Fruit fly (Drosophila melanogaster) whole organism, embryonic: ENCODE results near the gene janA.

Experiments used
- CG10209 ChIP-seq: fragments of 200-800 bp; sonication (Bioruptor generic); optimal IDR thresholded peaks from 3 replicates; lab custom pipeline; 2017; ENCODE audit warnings: missing biosample characterization, mild to moderate bottlenecking, missing genetic modification characterization, missing genetic modification reagents
- CG11504 ChIP-seq: fragments of 200-800 bp; sonication (Bioruptor generic); optimal IDR thresholded peaks from 3 replicates; lab custom pipeline; 2019; ENCODE audit warnings: missing biosample characterization, mild to moderate bottlenecking, missing genetic modification characterization, moderate library complexity
- CG12071 ChIP-seq: fragments of 200-800 bp; sonication (Bioruptor generic); optimal IDR thresholded peaks from 3 replicates; lab custom pipeline; 2018; ENCODE audit warnings: missing biosample characterization, mild to moderate bottlenecking, missing genetic modification characterization
- CG14710 ChIP-seq: fragments of 200-800 bp; sonication (Bioruptor generic); optimal IDR thresholded peaks from 3 replicates; lab custom pipeline; 2019; ENCODE audit warnings: missing biosample characterization, mild to moderate bottlenecking, missing genetic modification characterization, moderate library complexity
- CG14965 ChIP-seq: fragments of 200-800 bp; sonication (Bioruptor generic); optimal IDR thresholded peaks from 2 replicates; lab custom pipeline; 2016; ENCODE audit warnings: missing biosample characterization, missing genetic modification characterization, borderline replicate concordance
- CG15269 ChIP-seq: fragments of 200-800 bp; sonication (Bioruptor generic); optimal IDR thresholded peaks from 2 replicates; lab custom pipeline; 2018; ENCODE audit warnings: missing biosample characterization, mild to moderate bottlenecking, missing genetic modification characterization, moderate library complexity
- CG1602 ChIP-seq: fragments of 200-800 bp; sonication (Bioruptor generic); optimal IDR thresholded peaks from 3 replicates; lab custom pipeline; 2016; ENCODE audit warnings: missing biosample characterization, missing genetic modification characterization
- CG17328 ChIP-seq: fragments of 200-800 bp; sonication (Bioruptor generic); IDR thresholded peaks from 2 replicates; pipeline ENCODE4 v1.3.6; 2022; ENCODE audit warnings: missing biosample characterization, missing genetic modification characterization
- CG18011 ChIP-seq: fragments of 200-800 bp; sonication (Bioruptor generic); optimal IDR thresholded peaks from 2 replicates; lab custom pipeline; 2017; ENCODE audit warnings: missing biosample characterization, missing genetic modification characterization, mild to moderate bottlenecking, moderate library complexity, missing genotype
- CG18262 ChIP-seq: fragments of 200-800 bp; optimal IDR thresholded peaks from 3 replicates; lab custom pipeline; 2019; ENCODE audit warnings: missing biosample characterization, mild to moderate bottlenecking, missing genetic modification characterization, moderate library complexity
- CG31224 ChIP-seq: fragments of 200-800 bp; sonication (Bioruptor generic); IDR thresholded peaks from 2 replicates; pipeline ENCODE4 v1.3.6; 2022; ENCODE audit warnings: missing biosample characterization, missing genetic modification characterization
- CG32532 ChIP-seq: fragments of 200-800 bp; sonication (Bioruptor generic); IDR thresholded peaks from 2 replicates; pipeline ENCODE4 v1.3.6; 2022; ENCODE audit warnings: missing biosample characterization, missing genetic modification characterization
- CG34422 ChIP-seq: fragments of 200-800 bp; sonication (Bioruptor generic); IDR thresholded peaks from 3 replicates; pipeline ENCODE4 v1.3.6; 2022; ENCODE audit warnings: missing biosample characterization, missing genetic modification characterization
- CG42726 ChIP-seq: fragments of 200-800 bp; sonication (Bioruptor generic); IDR thresholded peaks from 2 replicates; pipeline ENCODE4 v1.3.6; 2022; ENCODE audit warnings: missing biosample characterization, missing genetic modification characterization; ENCODE audit not compliant: partially characterized antibody
- CG4282 ChIP-seq: fragments of 200-800 bp; sonication (Bioruptor generic); optimal IDR thresholded peaks from 2 replicates; lab custom pipeline; 2016; ENCODE audit warnings: missing biosample characterization, missing genetic modification characterization
- CG6813 ChIP-seq: fragments of 200-800 bp; sonication (Bioruptor generic); optimal IDR thresholded peaks from 2 replicates; lab custom pipeline; 2017; ENCODE audit warnings: missing biosample characterization, missing genetic modification characterization, mild to moderate bottlenecking, moderate library complexity, missing genetic modification reagents
- CG6854 ChIP-seq: fragments of 200-800 bp; sonication (Bioruptor generic); optimal IDR thresholded peaks from 3 replicates; lab custom pipeline; 2017; ENCODE audit warnings: missing biosample characterization, mild to moderate bottlenecking, missing genetic modification characterization
- CG7271 ChIP-seq: fragments of 200-800 bp; sonication (Bioruptor generic); optimal IDR thresholded peaks from 2 replicates; lab custom pipeline; 2018; ENCODE audit warnings: missing biosample characterization, mild to moderate bottlenecking, missing genetic modification characterization, moderate library complexity
- CG8924 ChIP-seq: fragments of 200-800 bp; optimal IDR thresholded peaks from 3 replicates; lab custom pipeline; 2019; ENCODE audit warnings: missing biosample characterization, mild to moderate bottlenecking, missing genetic modification characterization, moderate library complexity
- CG9727 ChIP-seq: fragments of 200-800 bp; sonication (Bioruptor generic); optimal IDR thresholded peaks from 3 replicates; lab custom pipeline; 2017; ENCODE audit warnings: missing biosample characterization, mild to moderate bottlenecking, missing genetic modification characterization
- Chrac-16 ChIP-seq: fragments of 200-800 bp; sonication (Bioruptor generic); optimal IDR thresholded peaks from 3 replicates; lab custom pipeline; 2016; ENCODE audit warnings: missing biosample characterization, missing genetic modification characterization
- D19A ChIP-seq: fragments of 200-800 bp; optimal IDR thresholded peaks from 3 replicates; lab custom pipeline; 2019; ENCODE audit warnings: missing biosample characterization, mild to moderate bottlenecking, missing genetic modification characterization, moderate library complexity
- Dek ChIP-seq: fragments of 200-800 bp; sonication (Bioruptor generic); optimal IDR thresholded peaks from 3 replicates; lab custom pipeline; 2019; ENCODE audit warnings: missing biosample characterization, mild to moderate bottlenecking, missing genetic modification characterization, moderate library complexity
- Dip2 ChIP-seq: fragments of 200-800 bp; sonication (Bioruptor generic); IDR thresholded peaks from 2 replicates; pipeline ENCODE4 v1.3.6; 2022; ENCODE audit warnings: missing biosample characterization, missing genetic modification characterization
- Eip74EF ChIP-seq, 2 experiments: fragments of 200-800 bp in 1 of 2; fragments of >200 bp in 1 of 2; sonication (Bioruptor generic) in 1 of 2; optimal IDR thresholded peaks; 2 replicates each; lab custom pipeline; 2017 to 2019; ENCODE audit warnings: missing biosample characterization in 2 of 2, missing genetic modification characterization in 2 of 2, mild to moderate bottlenecking in 1 of 2, moderate library complexity in 1 of 2
- Fer1 ChIP-seq: fragments of 200-800 bp; sonication (Bioruptor generic); optimal IDR thresholded peaks from 2 replicates; lab custom pipeline; 2017; ENCODE audit warnings: missing biosample characterization, mild to moderate bottlenecking, missing genetic modification characterization
- Hr39 ChIP-seq: fragments of >200 bp; optimal IDR thresholded peaks from 2 replicates; lab custom pipeline; 2017
- NC2α ChIP-seq: fragments of 200-800 bp; sonication (Bioruptor generic); optimal IDR thresholded peaks from 2 replicates; lab custom pipeline; 2016; ENCODE audit warnings: missing biosample characterization, missing genetic modification characterization
- NfI ChIP-seq: fragments of 200-800 bp; sonication (Bioruptor generic); optimal IDR thresholded peaks from 3 replicates; lab custom pipeline; 2018; ENCODE audit warnings: missing biosample characterization, mild to moderate bottlenecking, missing genetic modification characterization, moderate library complexity
- Optix ChIP-seq: fragments of 200-800 bp; sonication (Bioruptor generic); IDR thresholded peaks from 3 replicates; pipeline ENCODE4 v1.3.6; 2022; ENCODE audit warnings: missing biosample characterization, missing genetic modification characterization
- Pdp1 ChIP-seq, 2 experiments: fragments of 200-800 bp; sonication (Bioruptor generic); optimal IDR thresholded peaks; 3 replicates each; lab custom pipeline; 2016; ENCODE audit warnings: missing biosample characterization in 2 of 2, missing genetic modification characterization in 2 of 2, mild to moderate bottlenecking in 1 of 2, moderate library complexity in 1 of 2
- Ptx1 ChIP-seq: fragments of 200-800 bp; sonication (Bioruptor generic); IDR thresholded peaks from 2 replicates; pipeline ENCODE4 v1.3.6; 2022; ENCODE audit warnings: missing biosample characterization, missing genetic modification characterization
- Ravus ChIP-seq: fragments of 200-800 bp; sonication (Bioruptor generic); IDR thresholded peaks from 2 replicates; pipeline ENCODE4 v1.3.6; 2022; ENCODE audit warnings: missing biosample characterization, missing genetic modification characterization
- ab ChIP-seq: fragments of 200-800 bp; sonication (Bioruptor generic); optimal IDR thresholded peaks from 2 replicates; lab custom pipeline; 2016; ENCODE audit warnings: missing biosample characterization, missing genetic modification characterization
- abd-A ChIP-seq: fragments of 200-800 bp; sonication (Bioruptor generic); optimal IDR thresholded peaks from 3 replicates; lab custom pipeline; 2019; ENCODE audit warnings: missing biosample characterization, mild to moderate bottlenecking, missing genetic modification characterization, moderate library complexity
- aop ChIP-seq: fragments of 200-800 bp; sonication (Bioruptor generic); IDR thresholded peaks from 2 replicates; pipeline ENCODE4 v1.3.6; 2022; ENCODE audit warnings: missing biosample characterization, missing genetic modification characterization
- ato ChIP-seq: fragments of 200-800 bp; sonication (Bioruptor generic); IDR thresholded peaks from 2 replicates; pipeline ENCODE4 v1.3.6; 2022; ENCODE audit warnings: missing biosample characterization, missing genetic modification characterization; ENCODE audit not compliant: partially characterized antibody
- bbx ChIP-seq: fragments of 200-800 bp; sonication (Bioruptor generic); IDR thresholded peaks from 2 replicates; pipeline ENCODE4 v1.3.6; 2022; ENCODE audit warnings: missing biosample characterization, missing genetic modification characterization; ENCODE audit not compliant: partially characterized antibody
- bcd ChIP-seq: fragments of 200-800 bp; sonication (Bioruptor generic); optimal IDR thresholded peaks from 2 replicates; lab custom pipeline; 2017; ENCODE audit warnings: missing biosample characterization, mild to moderate bottlenecking, missing genetic modification characterization
- cato ChIP-seq: fragments of 200-800 bp; sonication (Bioruptor generic); optimal IDR thresholded peaks from 2 replicates; lab custom pipeline; 2016; ENCODE audit warnings: missing biosample characterization, missing genetic modification characterization, borderline replicate concordance
- da ChIP-seq: fragments of 200-800 bp; sonication (Bioruptor generic); optimal IDR thresholded peaks from 2 replicates; lab custom pipeline; 2016; ENCODE audit warnings: missing biosample characterization, missing genetic modification characterization
- gcm2 ChIP-seq: fragments of 200-800 bp; sonication (Bioruptor generic); optimal IDR thresholded peaks from 2 replicates; lab custom pipeline; 2016; ENCODE audit warnings: missing biosample characterization, missing genetic modification characterization
- ind ChIP-seq: fragments of 200-800 bp; sonication (Bioruptor generic); optimal IDR thresholded peaks from 3 replicates; lab custom pipeline; 2016; ENCODE audit warnings: missing biosample characterization, missing genetic modification characterization
- luna ChIP-seq: fragments of 200-800 bp; sonication (Bioruptor generic); optimal IDR thresholded peaks from 2 replicates; lab custom pipeline; 2016; ENCODE audit warnings: missing biosample characterization, missing genetic modification characterization
- maf-S ChIP-seq: fragments of 200-800 bp; sonication (Bioruptor generic); optimal IDR thresholded peaks from 2 replicates; lab custom pipeline; 2016; ENCODE audit warnings: missing biosample characterization, missing genetic modification characterization
- oc ChIP-seq: fragments of 200-800 bp; sonication (Bioruptor generic); optimal IDR thresholded peaks from 2 replicates; lab custom pipeline; 2018; ENCODE audit warnings: missing biosample characterization, mild to moderate bottlenecking, missing genetic modification characterization, moderate library complexity
- seq ChIP-seq: fragments of 200-800 bp; sonication (Bioruptor generic); IDR thresholded peaks from 2 replicates; pipeline ENCODE4 v1.3.6; 2022; ENCODE audit warnings: missing biosample characterization, missing genetic modification characterization
- slou ChIP-seq: fragments of 200-800 bp; sonication (Bioruptor generic); optimal IDR thresholded peaks from 3 replicates; lab custom pipeline; 2016; ENCODE audit warnings: missing biosample characterization, missing genetic modification characterization
- trem ChIP-seq: fragments of 200-800 bp; optimal IDR thresholded peaks from 3 replicates; lab custom pipeline; 2019; ENCODE audit warnings: missing biosample characterization, mild to moderate bottlenecking, missing genetic modification characterization, moderate library complexity
- tx ChIP-seq: fragments of 200-800 bp; sonication (Bioruptor generic); optimal IDR thresholded peaks from 2 replicates; lab custom pipeline; 2016; ENCODE audit warnings: missing biosample characterization, missing genetic modification characterization

janA gene

dm6 chr3R:30052455-30053046 is 13.2 kb upstream of the janA start, which contains the start of gene Jasper (continued):
- peak; percentile 52; the same call in 1 of the 2 replicates for TF ChIP-seq bbx (GFP tag; lab: Robert Waterston, UW)
- peak; percentile 60 for TF ChIP-seq abd-A (tag; lab: Kevin White, UChicago)
- TF ChIP-seq trem, result peak; percentile 81
- no peak for TF ChIP-seq CG6854
- no peak for TF ChIP-seq aop (GFP tag; lab: Robert Waterston, UW)
- TF ChIP-seq bcd (GFP tag; lab: Kevin White, UChicago), result no peak
- TF ChIP-seq CG1602, result no peak
- TF ChIP-seq CG4282 (GFP tag; lab: Kevin White, UChicago), result no peak
- TF ChIP-seq seq (GFP tag; lab: Robert Waterston, UW), result no peak
- no peak for TF ChIP-seq cato (GFP tag; lab: Kevin White, UChicago)
- no peak for TF ChIP-seq CG18011 (GFP tag; lab: Kevin White, UChicago)
- TF ChIP-seq D19A (tag; lab: Kevin White, UChicago), result no peak
- TF ChIP-seq luna (GFP tag; lab: Kevin White, UChicago), result no peak
- TF ChIP-seq CG12071 (GFP tag; lab: Kevin White, UChicago), result no peak
- TF ChIP-seq CG10209, result no peak
- TF ChIP-seq ab (GFP tag; lab: Kevin White, UChicago), result no peak
- TF ChIP-seq Hr39 (lab: Kevin White, UChicago), result no peak
- no peak for TF ChIP-seq Fer1 (GFP tag; lab: Kevin White, UChicago)
- TF ChIP-seq ind (GFP tag; lab: Kevin White, UChicago), result no peak
- TF ChIP-seq Pdp1 (GFP tag; optimal IDR thresholded peaks at IDR 0.05; lab: Kevin White, UChicago), result peak in 1 of 2 experiments; percentile 86
- no peak for TF ChIP-seq Chrac-16 (GFP tag; lab: Kevin White, UChicago)
- TF ChIP-seq slou (GFP tag; lab: Kevin White, UChicago), result no peak
- TF ChIP-seq Ravus (GFP tag; lab: Robert Waterston, UW), result no peak
- no peak for TF ChIP-seq CG31224 (GFP tag; lab: Robert Waterston, UW)
- TF ChIP-seq CG34422 (GFP tag; lab: Robert Waterston, UW), result peak; percentile 67; the same call in 1 of the 3 replicates
- peak; percentile 23 for TF ChIP-seq CG15269 (tag; lab: Kevin White, UChicago)
- TF ChIP-seq Dip2 (GFP tag; lab: Robert Waterston, UW), result no peak
- TF ChIP-seq Dek, result peak; percentile 37
- TF ChIP-seq NfI, result peak; percentile 10
- TF ChIP-seq CG6813, result no peak
- TF ChIP-seq CG7271, result no peak
- no peak for TF ChIP-seq CG42726
- no peak; the same call in 1 of the 2 replicates for TF ChIP-seq ato (GFP tag; lab: Robert Waterston, UW)
- TF ChIP-seq CG8924, result no peak
- TF ChIP-seq Ptx1, result no peak
- TF ChIP-seq da, result no peak
- no peak for TF ChIP-seq maf-S (GFP tag; lab: Kevin White, UChicago)
- no peak for TF ChIP-seq CG32532 (GFP tag; lab: Robert Waterston, UW)
- no peak for TF ChIP-seq Optix
- no peak for TF ChIP-seq oc
- no peak for TF ChIP-seq tx (GFP tag; lab: Kevin White, UChicago)
- TF ChIP-seq CG18262, result peak; percentile 9
- no peak for TF ChIP-seq CG14965
- TF ChIP-seq NC2α (GFP tag; lab: Kevin White, UChicago), result no peak
- TF ChIP-seq CG14710, result peak; percentile 68
- no peak for TF ChIP-seq CG9727 (GFP tag; lab: Kevin White, UChicago)
- TF ChIP-seq gcm2 (GFP tag; lab: Kevin White, UChicago), result no peak
- TF ChIP-seq CG17328 (GFP tag; lab: Robert Waterston, UW), result no peak
- TF ChIP-seq CG11504, result peak; percentile 27
- no peak for TF ChIP-seq Eip74EF (GFP tag; optimal IDR thresholded peaks at IDR 0.05; lab: Kevin White, UChicago)
